Worm (Caenorhabditis elegans) whole organism, young adult: ENCODE measurements around the gene T07A9.12.

Experiments used
- K11D2.4 ChIP-seq: fragments of 200-800 bp; sonication (Bioruptor generic); IDR thresholded peaks from 2 replicates; pipeline ENCODE4 v1.3.6; 2022; ENCODE audit warnings: missing genetic modification reagents, missing genetic modification characterization, missing compliant biosample characterization
- ama-1 ChIP-seq, 3 experiments: fragments of 150-350 bp in 1 of 3; sonication (generic microtip) in 2 of 3; optimal IDR thresholded peaks; 2 replicates each; lab custom pipeline; 2014 to 2018; ENCODE audit warnings: missing biosample characterization in 2 of 3, missing genetic modification characterization in 2 of 3, missing genetic modification reagents in 2 of 3
- ceh-58 ChIP-seq: fragments of 200-800 bp; sonication (Bioruptor generic); IDR thresholded peaks from 2 replicates; pipeline ENCODE4 v1.3.6; 2022; ENCODE audit warnings: missing genetic modification characterization, missing compliant biosample characterization
- efl-1 ChIP-seq: fragments of 150-350 bp; optimal IDR thresholded peaks from 2 replicates; lab custom pipeline; 2014; ENCODE audit warnings: missing biosample characterization, missing genetic modification reagents, missing genetic modification characterization
- nhr-120 ChIP-seq: fragments of 200-800 bp; sonication (Bioruptor generic); IDR thresholded peaks from 2 replicates; pipeline ENCODE4 v1.3.6; 2022; ENCODE audit warnings: missing genetic modification characterization, missing compliant biosample characterization
- pha-4 ChIP-seq: fragments of 150-350 bp; sonication (generic microtip); optimal IDR thresholded peaks from 2 replicates; lab custom pipeline; 2014; ENCODE audit warnings: missing biosample characterization, missing genetic modification reagents, missing genetic modification characterization
- snpc-1.3 ChIP-seq: sonication (generic microtip); optimal IDR thresholded peaks from 2 replicates; lab custom pipeline; 2017; ENCODE audit warnings: missing genetic modification characterization, mild to moderate bottlenecking, missing compliant biosample characterization, antibody characterized with exemption, moderate library complexity, missing genotype, missing genetic modification reagents; ENCODE audit not compliant: insufficient read depth
- somi-1 ChIP-seq: fragments of 200-800 bp; sonication (Bioruptor generic); optimal IDR thresholded peaks from 2 replicates; lab custom pipeline; 2018; ENCODE audit warnings: mild to moderate bottlenecking, missing genetic modification characterization, missing compliant biosample characterization
- tlf-1 ChIP-seq: fragments of 200-800 bp; sonication (Bioruptor generic); optimal IDR thresholded peaks from 2 replicates; lab custom pipeline; 2018; ENCODE audit warnings: mild to moderate bottlenecking, missing genetic modification characterization, missing compliant biosample characterization

DNA sequence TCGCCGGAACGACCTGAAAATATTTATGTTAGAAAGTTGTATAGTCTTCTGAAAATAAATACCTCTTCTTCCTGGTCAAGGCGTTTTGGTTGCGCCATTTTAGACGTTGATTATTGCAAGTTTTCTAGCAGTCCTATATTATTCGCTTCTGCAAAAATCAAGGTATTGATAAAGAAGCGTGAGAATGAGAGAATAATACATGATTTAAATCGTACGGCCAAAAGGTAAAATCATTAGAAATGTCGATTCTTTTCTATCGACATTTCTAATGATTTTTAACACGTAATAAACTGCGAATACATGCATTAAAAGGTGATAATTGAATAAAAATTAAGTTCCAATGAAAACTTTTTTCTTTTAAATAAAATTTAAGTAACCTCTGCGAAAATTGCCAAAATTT lies 34.8 kb upstream of the T07A9.12 start, which contains the start of gene fln-1:
- TF ChIP-seq nhr-120 (GFP tag; lab: Robert Waterston, UW) (no peak), snpc-1.3 (tag; lab: Kevin White, UChicago) (no peak), K11D2.4 (no peak), somi-1 (GFP tag; lab: Kevin White, UChicago) (no peak), ceh-58 (no peak), tlf-1 (GFP tag; lab: Kevin White, UChicago) (no peak), efl-1 (no peak), pha-4 (tag; lab: Kevin White, UChicago) (no peak), ama-1 (optimal IDR thresholded peaks at IDR 0.05; lab: Kevin White, UChicago) (no peak), ama-1 (GFP tag; optimal IDR thresholded peaks at IDR 0.05; lab: Kevin White, UChicago) (no peak)
